Fruit fly (Drosophila melanogaster) whole organism, embryonic: Measurements from ENCODE around the gene CG13075.

Source experiments
- CG10431 ChIP-seq: fragments of 200-800 bp; sonication (Bioruptor generic); optimal IDR thresholded peaks from 3 replicates; lab custom pipeline; 2018; ENCODE audit warnings: missing biosample characterization, mild to moderate bottlenecking, missing genetic modification characterization
- CG12155 ChIP-seq: fragments of 200-800 bp; sonication (Bioruptor generic); optimal IDR thresholded peaks from 3 replicates; lab custom pipeline; 2016; ENCODE audit warnings: missing biosample characterization, missing genetic modification characterization
- CG13296 ChIP-seq: fragments of 200-800 bp; sonication (Bioruptor generic); optimal IDR thresholded peaks from 3 replicates; lab custom pipeline; 2018; ENCODE audit warnings: missing biosample characterization, mild to moderate bottlenecking, missing genetic modification characterization
- CG16863 ChIP-seq: fragments of 200-800 bp; sonication (Bioruptor generic); optimal IDR thresholded peaks from 3 replicates; lab custom pipeline; 2016; ENCODE audit warnings: missing biosample characterization, missing genetic modification characterization
- CG17186 ChIP-seq: fragments of 200-800 bp; sonication (Bioruptor generic); optimal IDR thresholded peaks from 3 replicates; lab custom pipeline; 2017; ENCODE audit warnings: missing biosample characterization, missing genetic modification reagents, missing genetic modification characterization
- CG18011 ChIP-seq: fragments of 200-800 bp; sonication (Bioruptor generic); optimal IDR thresholded peaks from 2 replicates; lab custom pipeline; 2017; ENCODE audit warnings: missing biosample characterization, missing genetic modification characterization, mild to moderate bottlenecking, moderate library complexity, missing genotype
- CG2120 ChIP-seq: fragments of 200-800 bp; sonication (Bioruptor generic); optimal IDR thresholded peaks from 3 replicates; lab custom pipeline; 2016; ENCODE audit warnings: missing biosample characterization, missing genetic modification characterization
- CG2202 ChIP-seq: fragments of 200-800 bp; sonication (Bioruptor generic); optimal IDR thresholded peaks from 2 replicates; lab custom pipeline; 2018; ENCODE audit warnings: missing biosample characterization, mild to moderate bottlenecking, missing genetic modification characterization
- CG2875 ChIP-seq: fragments of 200-800 bp; sonication (Bioruptor generic); optimal IDR thresholded peaks from 2 replicates; lab custom pipeline; 2017; ENCODE audit warnings: missing biosample characterization, mild to moderate bottlenecking, missing genetic modification characterization, missing genetic modification reagents
- CG30431 ChIP-seq: fragments of 200-800 bp; sonication (Bioruptor generic); optimal IDR thresholded peaks from 2 replicates; lab custom pipeline; 2017; ENCODE audit warnings: missing biosample characterization, missing genetic modification characterization
- CG31441 ChIP-seq: fragments of 200-800 bp; sonication (Bioruptor generic); IDR thresholded peaks from 2 replicates; pipeline ENCODE4 v1.3.6; 2022; ENCODE audit warnings: missing biosample characterization, missing genetic modification characterization
- CG3726 ChIP-seq: fragments of 200-800 bp; sonication (Bioruptor generic); IDR thresholded peaks from 3 replicates; pipeline ENCODE4, ENCODE4 v1.3.6; 2022; ENCODE audit warnings: missing biosample characterization, missing genetic modification characterization
- CG3838 ChIP-seq: fragments of 200-800 bp; sonication (Bioruptor generic); optimal IDR thresholded peaks from 3 replicates; lab custom pipeline; 2016; ENCODE audit warnings: missing biosample characterization, missing genetic modification characterization
- CG4820 ChIP-seq: fragments of 200-800 bp; sonication (Bioruptor generic); optimal IDR thresholded peaks from 3 replicates; lab custom pipeline; 2016; ENCODE audit warnings: missing biosample characterization, missing genetic modification characterization
- CG6683 ChIP-seq: fragments of 200-800 bp; sonication (Bioruptor generic); optimal IDR thresholded peaks from 2 replicates; lab custom pipeline; 2017; ENCODE audit warnings: missing biosample characterization, mild to moderate bottlenecking, missing genetic modification characterization, missing genetic modification reagents
- CG7357 ChIP-seq: fragments of 200-800 bp; sonication (Bioruptor generic); IDR thresholded peaks from 3 replicates; pipeline ENCODE4 v1.3.6; 2022; ENCODE audit warnings: missing biosample characterization, missing genetic modification characterization
- CG7786 ChIP-seq: fragments of 200-800 bp; sonication (Bioruptor generic); optimal IDR thresholded peaks from 2 replicates; lab custom pipeline; 2016; ENCODE audit warnings: missing biosample characterization, missing genetic modification characterization
- CG8478 ChIP-seq: fragments of >200 bp; optimal IDR thresholded peaks from 2 replicates; lab custom pipeline; 2018
- CG8944 ChIP-seq: fragments of 200-800 bp; sonication (Bioruptor generic); optimal IDR thresholded peaks from 3 replicates; lab custom pipeline; 2016; ENCODE audit warnings: missing biosample characterization, missing genetic modification characterization
- CG9437 ChIP-seq: fragments of 200-800 bp; sonication (Bioruptor generic); optimal IDR thresholded peaks from 2 replicates; lab custom pipeline; 2018; ENCODE audit warnings: missing biosample characterization, mild to moderate bottlenecking, missing genetic modification characterization
- CG9817 ChIP-seq: fragments of 200-800 bp; sonication (Bioruptor generic); optimal IDR thresholded peaks from 2 replicates; lab custom pipeline; 2018; ENCODE audit warnings: missing biosample characterization, mild to moderate bottlenecking, missing genetic modification characterization, moderate library complexity
- CG9876 ChIP-seq: fragments of 200-800 bp; sonication (Bioruptor generic); optimal IDR thresholded peaks from 2 replicates; lab custom pipeline; 2016; ENCODE audit warnings: missing biosample characterization, missing genetic modification characterization
- CTCF ChIP-seq: fragments of 200-800 bp; sonication (Bioruptor generic); optimal IDR thresholded peaks from 2 replicates; lab custom pipeline; 2017; ENCODE audit warnings: missing biosample characterization, mild to moderate bottlenecking, missing genetic modification characterization, moderate library complexity
- CkIIα-i1 ChIP-seq: fragments of 200-800 bp; sonication (Bioruptor generic); IDR thresholded peaks from 2 replicates; pipeline ENCODE4 v1.3.6; 2022; ENCODE audit warnings: missing biosample characterization, missing genetic modification characterization
- CrebB ChIP-seq: fragments of 200-800 bp; sonication (Bioruptor generic); optimal IDR thresholded peaks from 3 replicates; lab custom pipeline; 2018; ENCODE audit warnings: missing biosample characterization, mild to moderate bottlenecking, missing genetic modification characterization
- HLH54F ChIP-seq: fragments of 200-800 bp; sonication (Bioruptor generic); optimal IDR thresholded peaks from 3 replicates; lab custom pipeline; 2016; ENCODE audit warnings: missing biosample characterization, missing genetic modification characterization
- Hr39 ChIP-seq: fragments of >200 bp; optimal IDR thresholded peaks from 2 replicates; lab custom pipeline; 2017
- Lim3 ChIP-seq: fragments of 200-800 bp; sonication (Bioruptor generic); IDR thresholded peaks from 2 replicates; pipeline ENCODE4 v1.3.6; 2022; ENCODE audit warnings: missing biosample characterization, missing genetic modification characterization
- NC2α ChIP-seq: fragments of 200-800 bp; sonication (Bioruptor generic); optimal IDR thresholded peaks from 2 replicates; lab custom pipeline; 2016; ENCODE audit warnings: missing biosample characterization, missing genetic modification characterization
- Nf-YB ChIP-seq: fragments of 200-800 bp; sonication (Bioruptor generic); optimal IDR thresholded peaks from 3 replicates; lab custom pipeline; 2019; ENCODE audit warnings: missing biosample characterization, mild to moderate bottlenecking, missing genetic modification characterization, moderate library complexity
- PHDP ChIP-seq: fragments of 200-800 bp; sonication (Bioruptor generic); optimal IDR thresholded peaks from 3 replicates; lab custom pipeline; 2018; ENCODE audit warnings: missing biosample characterization, mild to moderate bottlenecking, missing genetic modification characterization, moderate library complexity
- Rfx ChIP-seq: fragments of 200-800 bp; sonication (Bioruptor generic); IDR thresholded peaks from 2 replicates; pipeline ENCODE4 v1.3.6; 2022; ENCODE audit warnings: missing biosample characterization, missing genetic modification characterization
- Vsx1 ChIP-seq: fragments of 200-800 bp; sonication (Bioruptor generic); optimal IDR thresholded peaks from 2 replicates; lab custom pipeline; 2017; ENCODE audit warnings: missing biosample characterization, mild to moderate bottlenecking, missing genetic modification characterization, missing genetic modification reagents
- Xrp1 ChIP-seq: fragments of 200-800 bp; sonication (Bioruptor generic); IDR thresholded peaks from 2 replicates; pipeline ENCODE4 v1.3.6; 2022; ENCODE audit warnings: missing biosample characterization, missing genetic modification characterization
- ac ChIP-seq: fragments of 200-800 bp; sonication (Bioruptor generic); optimal IDR thresholded peaks from 3 replicates; lab custom pipeline; 2017; ENCODE audit warnings: missing biosample characterization, mild to moderate bottlenecking, missing genetic modification characterization
- ara ChIP-seq: fragments of 200-800 bp; sonication (Bioruptor generic); IDR thresholded peaks from 2 replicates; pipeline ENCODE4 v1.3.6; 2022; ENCODE audit warnings: missing biosample characterization, missing genetic modification characterization
- bbx ChIP-seq: fragments of 200-800 bp; sonication (Bioruptor generic); IDR thresholded peaks from 2 replicates; pipeline ENCODE4 v1.3.6; 2022; ENCODE audit warnings: missing biosample characterization, missing genetic modification characterization; ENCODE audit not compliant: partially characterized antibody
- bsh ChIP-seq, 2 experiments: fragments of 200-800 bp; sonication (Bioruptor generic); optimal IDR thresholded peaks; 2 replicates each; lab custom pipeline; 2017 to 2018; ENCODE audit warnings: mild to moderate bottlenecking in 2 of 2, missing biosample characterization in 2 of 2, missing genetic modification characterization in 2 of 2, moderate library complexity in 1 of 2
- danr ChIP-seq: fragments of 200-800 bp; sonication (Bioruptor generic); IDR thresholded peaks from 2 replicates; pipeline ENCODE4 v1.3.6; 2022; ENCODE audit warnings: missing biosample characterization, missing genetic modification characterization
- dysf ChIP-seq: fragments of 200-800 bp; sonication (Bioruptor generic); IDR thresholded peaks from 3 replicates; pipeline ENCODE4 v1.3.6; 2022; ENCODE audit warnings: missing biosample characterization, missing genetic modification characterization
- gcm ChIP-seq: fragments of 200-800 bp; sonication (Bioruptor generic); optimal IDR thresholded peaks from 2 replicates; lab custom pipeline; 2019; ENCODE audit warnings: missing biosample characterization, mild to moderate bottlenecking, missing genetic modification characterization, moderate library complexity
- lbe ChIP-seq: fragments of 200-800 bp; sonication (Bioruptor generic); optimal IDR thresholded peaks from 2 replicates; lab custom pipeline; 2016; ENCODE audit warnings: missing biosample characterization, mild to moderate bottlenecking, missing genetic modification characterization
- lov ChIP-seq, 2 experiments: fragments of 200-800 bp in 1 of 2; fragments of >200 bp in 1 of 2; sonication (Bioruptor generic) in 1 of 2; IDR thresholded peaks in 1 of 2; optimal IDR thresholded peaks in 1 of 2; 2 replicates in 1 of 2; 3 replicates in 1 of 2; pipeline versions ENCODE4 v1.3.6 to Lab custom; 2017 to 2022; ENCODE audit warnings: missing biosample characterization in 1 of 2, missing genetic modification characterization in 1 of 2
- mld ChIP-seq: fragments of 200-800 bp; sonication (Bioruptor generic); IDR thresholded peaks from 3 replicates; pipeline ENCODE4 v1.3.6; 2022; ENCODE audit warnings: missing biosample characterization, missing genetic modification characterization; ENCODE audit not compliant: partially characterized antibody
- sqz ChIP-seq: fragments of 200-800 bp; sonication (Bioruptor generic); optimal IDR thresholded peaks from 3 replicates; lab custom pipeline; 2018; ENCODE audit warnings: missing biosample characterization, mild to moderate bottlenecking, missing genetic modification characterization
- tio ChIP-seq: fragments of 200-800 bp; sonication (Bioruptor generic); optimal IDR thresholded peaks from 2 replicates; lab custom pipeline; 2017; ENCODE audit warnings: missing biosample characterization, missing genetic modification characterization, inconsistent platforms
- toy ChIP-seq: fragments of 200-800 bp; sonication (Bioruptor generic); IDR thresholded peaks from 2 replicates; pipeline ENCODE4 v1.3.6; 2022; ENCODE audit warnings: missing biosample characterization, missing genetic modification characterization
- tx ChIP-seq: fragments of 200-800 bp; sonication (Bioruptor generic); optimal IDR thresholded peaks from 2 replicates; lab custom pipeline; 2016; ENCODE audit warnings: missing biosample characterization, missing genetic modification characterization
- unpg ChIP-seq: fragments of 200-800 bp; sonication (Bioruptor generic); optimal IDR thresholded peaks from 3 replicates; lab custom pipeline; 2018; ENCODE audit warnings: missing biosample characterization, mild to moderate bottlenecking, missing genetic modification characterization, moderate library complexity
- vfl ChIP-seq: fragments of 200-800 bp; sonication (Bioruptor generic); optimal IDR thresholded peaks from 2 replicates; lab custom pipeline; 2016; ENCODE audit warnings: missing biosample characterization, missing genetic modification characterization
- wor ChIP-seq: fragments of 200-800 bp; sonication (Bioruptor generic); IDR thresholded peaks from 2 replicates; pipeline ENCODE4 v1.3.6; 2022; ENCODE audit warnings: missing biosample characterization, missing genetic modification characterization
- zfh1 ChIP-seq: fragments of 200-800 bp; sonication (Bioruptor generic); IDR thresholded peaks from 3 replicates; pipeline ENCODE4 v1.3.6; 2022; ENCODE audit warnings: missing biosample characterization, missing genetic modification characterization

CG13075 gene

dm6 chr3L:16048086-16048485 lies 35.7 kb upstream of the CG13075 start (continued):
- TF ChIP-seq CG2875 (GFP tag; lab: Kevin White, UChicago), result no peak
- no peak for TF ChIP-seq vfl (GFP tag; lab: Kevin White, UChicago)
- peak; percentile 43 for TF ChIP-seq CG9817 (tag; lab: Kevin White, UChicago)
- TF ChIP-seq CG3838 (GFP tag; lab: Kevin White, UChicago), result no peak
- no peak for TF ChIP-seq CG6683
- no peak for TF ChIP-seq CG8944 (GFP tag; lab: Kevin White, UChicago)
- no peak for TF ChIP-seq ac (GFP tag; lab: Kevin White, UChicago)
- no peak for TF ChIP-seq wor
- no peak for TF ChIP-seq Vsx1
- peak; percentile 9; the same call in 1 of the 2 replicates for TF ChIP-seq danr (GFP tag; lab: Robert Waterston, UW)
- TF ChIP-seq CG7786 (GFP tag; lab: Kevin White, UChicago), result peak; percentile 66
- TF ChIP-seq CG3726 (GFP tag; lab: Robert Waterston, UW), result no peak
- peak; percentile 54 for TF ChIP-seq unpg (GFP tag; lab: Kevin White, UChicago)
- no peak for TF ChIP-seq CG17186 (GFP tag; lab: Kevin White, UChicago)
- TF ChIP-seq NC2α (GFP tag; lab: Kevin White, UChicago), result no peak
- TF ChIP-seq CG2202, result no peak
- peak; percentile 40 for TF ChIP-seq tx (GFP tag; lab: Kevin White, UChicago)
- TF ChIP-seq CG30431, result peak; percentile 20
- TF ChIP-seq lov (optimal IDR thresholded peaks at IDR 0.05; lab: Kevin White, UChicago), result no peak
- no peak for TF ChIP-seq lov (GFP tag; IDR thresholded peaks at IDR 0.05; lab: Robert Waterston, UW)
- TF ChIP-seq CG9437 (GFP tag; lab: Kevin White, UChicago), result no peak
- no peak for TF ChIP-seq CG16863 (GFP tag; lab: Kevin White, UChicago)
- no peak for TF ChIP-seq CG9876
- peak; percentile 75 for TF ChIP-seq Rfx
- no peak for TF ChIP-seq CG10431 (GFP tag; lab: Kevin White, UChicago)
- no peak for TF ChIP-seq CkIIα-i1 (GFP tag; lab: Robert Waterston, UW)
- TF ChIP-seq PHDP (tag; lab: Kevin White, UChicago), result peak; percentile 47
- no peak for TF ChIP-seq CTCF (GFP tag; lab: Kevin White, UChicago)
- TF ChIP-seq ara (GFP tag; lab: Robert Waterston, UW), result no peak
- peak; percentile 64 for TF ChIP-seq CG13296 (GFP tag; lab: Kevin White, UChicago)
- TF ChIP-seq mld (GFP tag; lab: Robert Waterston, UW), result no peak
- peak; percentile 60 for TF ChIP-seq Xrp1 (GFP tag; lab: Robert Waterston, UW)
- TF ChIP-seq CG2120 (GFP tag; lab: Kevin White, UChicago), result peak; percentile 81
- TF ChIP-seq lbe (GFP tag; lab: Kevin White, UChicago), result no peak
- no peak for TF ChIP-seq Lim3 (GFP tag; lab: Robert Waterston, UW)
- TF ChIP-seq bsh (GFP tag; optimal IDR thresholded peaks at IDR 0.05; lab: Kevin White, UChicago), result peak in 1 of 2 experiments; percentile 18
- TF ChIP-seq toy, result 0 out of 2 replicates have a peak, but pooled peaks have one; percentile 6
- no peak for TF ChIP-seq CrebB
- peak; percentile 83 for TF ChIP-seq dysf
- peak; percentile 45 for TF ChIP-seq HLH54F (GFP tag; lab: Kevin White, UChicago)
- peak; percentile 51; the same call in 1 of the 3 replicates for TF ChIP-seq zfh1 (GFP tag; lab: Robert Waterston, UW)
- peak; percentile 34; the same call in 1 of the 3 replicates for TF ChIP-seq CG7357 (GFP tag; lab: Robert Waterston, UW)
- TF ChIP-seq CG12155 (GFP tag; lab: Kevin White, UChicago), result peak; percentile 35
- no peak for TF ChIP-seq CG4820 (GFP tag; lab: Kevin White, UChicago)
- TF ChIP-seq Hr39 (lab: Kevin White, UChicago), result no peak
- no peak for TF ChIP-seq gcm (GFP tag; lab: Kevin White, UChicago)
- no peak for TF ChIP-seq bbx (GFP tag; lab: Robert Waterston, UW)
- TF ChIP-seq tio (GFP tag; lab: Kevin White, UChicago), result no peak
- TF ChIP-seq Nf-YB (GFP tag; lab: Kevin White, UChicago), result no peak
- peak; percentile 8 for TF ChIP-seq CG18011 (GFP tag; lab: Kevin White, UChicago)
- TF ChIP-seq sqz (GFP tag; lab: Kevin White, UChicago), result no peak
- no peak for TF ChIP-seq CG8478 (lab: Kevin White, UChicago)
- no peak for TF ChIP-seq CG31441 (GFP tag; lab: Robert Waterston, UW)
